Worm (Caenorhabditis elegans) whole organism, early embryonic: ENCODE data around the gene erfa-3.

ENCODE experiments used
- B0310.2 ChIP-seq: sonication (generic microtip); optimal IDR thresholded peaks from 2 replicates; lab custom pipeline; 2016; ENCODE audit warnings: mild to moderate bottlenecking, missing genetic modification characterization, missing compliant biosample characterization
- F13C5.2 ChIP-seq: sonication (generic microtip); optimal IDR thresholded peaks from 2 replicates; lab custom pipeline; 2017; ENCODE audit warnings: mild to moderate bottlenecking, missing genetic modification characterization, inconsistent platforms, missing compliant biosample characterization
- aly-1 ChIP-seq: sonication (generic microtip); optimal IDR thresholded peaks from 2 replicates; lab custom pipeline; 2016; ENCODE audit warnings: missing genetic modification characterization, missing compliant biosample characterization
- ama-1 ChIP-seq: fragments of 150-350 bp; optimal IDR thresholded peaks from 2 replicates; lab custom pipeline; 2014
- ceh-13 ChIP-seq: fragments of 200-800 bp; sonication (Bioruptor generic); optimal IDR thresholded peaks from 2 replicates; lab custom pipeline; 2018; ENCODE audit warnings: mild to moderate bottlenecking, missing genetic modification characterization, missing compliant biosample characterization
- ceh-36 ChIP-seq: sonication (generic microtip); optimal IDR thresholded peaks from 2 replicates; lab custom pipeline; 2016; ENCODE audit warnings: missing genetic modification characterization, inconsistent platforms, missing compliant biosample characterization
- ets-7 ChIP-seq: sonication (generic microtip); optimal IDR thresholded peaks from 2 replicates; lab custom pipeline; 2016; ENCODE audit warnings: missing genotype, missing genetic modification characterization, missing compliant biosample characterization
- flt-1 ChIP-seq: fragments of 200-800 bp; sonication (Bioruptor generic); IDR thresholded peaks from 2 replicates; pipeline ENCODE4 v1.3.6; 2022; ENCODE audit warnings: missing genetic modification characterization, missing compliant biosample characterization
- hmbx-1 ChIP-seq: sonication (generic microtip); optimal IDR thresholded peaks from 2 replicates; lab custom pipeline; 2016; ENCODE audit warnings: mild to moderate bottlenecking, missing genetic modification characterization, missing compliant biosample characterization
- hmg-4 ChIP-seq: fragments of 200-800 bp; sonication (Bioruptor generic); optimal IDR thresholded peaks from 2 replicates; lab custom pipeline; 2018; ENCODE audit warnings: mild to moderate bottlenecking, missing genetic modification characterization, missing compliant biosample characterization
- hnd-1 ChIP-seq: sonication (generic microtip); optimal IDR thresholded peaks from 2 replicates; lab custom pipeline; 2016; ENCODE audit warnings: missing genetic modification characterization, missing compliant biosample characterization
- pes-1 ChIP-seq: fragments of 200-800 bp; sonication (Bioruptor generic); IDR thresholded peaks from 2 replicates; pipeline ENCODE4 v1.3.6; 2022; ENCODE audit warnings: missing genetic modification reagents, missing genetic modification characterization, missing compliant biosample characterization
- scrt-1 ChIP-seq: fragments of 200-800 bp; sonication (Bioruptor generic); IDR thresholded peaks from 2 replicates; pipeline ENCODE4 v1.3.6; 2022; ENCODE audit warnings: missing genetic modification characterization, missing compliant biosample characterization
- sea-1 ChIP-seq: fragments of 200-800 bp; sonication (Bioruptor generic); conservative IDR thresholded peaks from 2 replicates; pipeline ENCODE4 v1.3.6; 2022; ENCODE audit warnings: missing genetic modification characterization, missing compliant biosample characterization
- tbx-11 ChIP-seq: fragments of 200-800 bp; sonication (Bioruptor generic); IDR thresholded peaks from 2 replicates; pipeline ENCODE4 v1.3.6; 2022; ENCODE audit warnings: missing genetic modification characterization, missing compliant biosample characterization
- tbx-37 ChIP-seq: fragments of 200-800 bp; sonication (Bioruptor generic); conservative IDR thresholded peaks from 2 replicates; pipeline ENCODE4 v1.3.6; 2022; ENCODE audit warnings: missing genetic modification reagents, missing genetic modification characterization, missing compliant biosample characterization
- tra-4 ChIP-seq: sonication (generic microtip); optimal IDR thresholded peaks from 2 replicates; lab custom pipeline; 2017; ENCODE audit warnings: missing genetic modification characterization, missing compliant biosample characterization

erfa-3 gene

ce11 chrV:11133516-11133915 is 20.6 kb upstream of the erfa-3 start:
- no peak for TF ChIP-seq tbx-11
- TF ChIP-seq F13C5.2 (tag; lab: Kevin White, UChicago): no peak
- no peak for TF ChIP-seq tra-4 (tag; lab: Kevin White, UChicago)
- no peak for TF ChIP-seq scrt-1
- TF ChIP-seq ceh-13 (GFP tag; lab: Kevin White, UChicago): no peak
- no peak for TF ChIP-seq ets-7 (tag; lab: Kevin White, UChicago)
- no peak for TF ChIP-seq ceh-36 (tag; lab: Kevin White, UChicago)

- no peak for TF ChIP-seq flt-1 (GFP tag; lab: Robert Waterston, UW)
- no peak for TF ChIP-seq B0310.2 (tag; lab: Kevin White, UChicago)
- TF ChIP-seq sea-1 (GFP tag; lab: Robert Waterston, UW): no peak
- no peak for TF ChIP-seq ets-7 (tag; lab: Kevin White, UChicago)
- no peak for TF ChIP-seq tbx-37 (GFP tag; lab: Robert Waterston, UW)
- no peak for TF ChIP-seq scrt-1
- TF ChIP-seq F13C5.2 (tag; lab: Kevin White, UChicago): no peak
- no peak for TF ChIP-seq ceh-36 (tag; lab: Kevin White, UChicago)
- TF ChIP-seq ceh-13 (GFP tag; lab: Kevin White, UChicago): no peak
- no peak for TF ChIP-seq hmbx-1
- no peak for TF ChIP-seq ama-1 (lab: Kevin White, UChicago)
- TF ChIP-seq tra-4 (tag; lab: Kevin White, UChicago): no peak
- no peak for TF ChIP-seq hmg-4 (GFP tag; lab: Kevin White, UChicago)
- TF ChIP-seq tbx-11: no peak
- TF ChIP-seq aly-1 (tag; lab: Kevin White, UChicago): no peak
- TF ChIP-seq pes-1 (GFP tag; lab: Robert Waterston, UW): no peak
- no peak for TF ChIP-seq hnd-1 (tag; lab: Kevin White, UChicago)
Measured at ce11 chrV:11131801-11132200, 18.9 kb upstream of the erfa-3 start.

ce11 chrV:11127197-11127596 is 14.3 kb upstream of the erfa-3 start, which contains the start of gene jmjd-5:
Gene jmjd-5 (plus strand): TSS chrV:11127497.
- no peak for TF ChIP-seq ama-1 (lab: Kevin White, UChicago)
- TF ChIP-seq tra-4 (tag; lab: Kevin White, UChicago): no peak
- TF ChIP-seq B0310.2 (tag; lab: Kevin White, UChicago): no peak
- no peak for TF ChIP-seq tbx-11

DNA sequence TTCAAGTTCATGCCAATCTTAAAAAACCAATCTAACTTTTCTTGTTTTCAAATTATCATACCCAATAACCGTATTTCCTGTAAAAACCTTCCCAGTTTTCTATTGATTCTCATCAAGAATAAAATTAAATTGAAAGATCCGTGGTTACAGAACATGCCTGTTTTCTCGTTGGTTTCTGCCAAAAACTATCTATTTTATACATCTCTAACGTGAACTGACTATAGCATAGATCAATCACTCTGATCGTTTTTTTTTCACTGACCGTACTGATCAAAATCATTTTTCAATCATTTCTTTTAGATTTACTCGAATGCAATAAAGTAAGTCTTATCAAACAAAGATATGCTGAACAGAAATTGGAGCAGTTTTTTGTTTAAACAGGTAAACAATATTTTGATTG is 12.0 kb upstream of the erfa-3 start, which contains the start of gene C06H2.2:
Gene C06H2.2, plus strand, starts transcription at position 301 of the 400 bp plus-strand sequence.
- TF ChIP-seq tra-4 (tag; lab: Kevin White, UChicago) (no peak), sea-1 (GFP tag; lab: Robert Waterston, UW) (no peak), hmg-4 (GFP tag; lab: Kevin White, UChicago) (no peak), tbx-11 (no peak), ama-1 (lab: Kevin White, UChicago) (no peak), ceh-36 (tag; lab: Kevin White, UChicago) (no peak), pes-1 (GFP tag; lab: Robert Waterston, UW) (no peak), scrt-1 (no peak), ets-7 (tag; lab: Kevin White, UChicago) (no peak)

ce11 chrV:11123817-11124337 is 11.0 kb upstream of the erfa-3 start, which contains the start of the genes atp-5 and lmtr-3:
Gene atp-5 (minus strand): TSS chrV:11123867.
Gene lmtr-3 (plus strand): TSS chrV:11124186.
- TF ChIP-seq tbx-11: 0 out of 2 replicates have a peak, but pooled peaks have one; percentile 36
- peak; percentile 38 for TF ChIP-seq hmg-4 (GFP tag; lab: Kevin White, UChicago)
- TF ChIP-seq flt-1 (GFP tag; lab: Robert Waterston, UW): no peak
- TF ChIP-seq tbx-37 (GFP tag; lab: Robert Waterston, UW): peak; percentile 76; the same call in 1 of the 2 replicates
- peak; percentile 36 for TF ChIP-seq F13C5.2 (tag; lab: Kevin White, UChicago)

DNA sequence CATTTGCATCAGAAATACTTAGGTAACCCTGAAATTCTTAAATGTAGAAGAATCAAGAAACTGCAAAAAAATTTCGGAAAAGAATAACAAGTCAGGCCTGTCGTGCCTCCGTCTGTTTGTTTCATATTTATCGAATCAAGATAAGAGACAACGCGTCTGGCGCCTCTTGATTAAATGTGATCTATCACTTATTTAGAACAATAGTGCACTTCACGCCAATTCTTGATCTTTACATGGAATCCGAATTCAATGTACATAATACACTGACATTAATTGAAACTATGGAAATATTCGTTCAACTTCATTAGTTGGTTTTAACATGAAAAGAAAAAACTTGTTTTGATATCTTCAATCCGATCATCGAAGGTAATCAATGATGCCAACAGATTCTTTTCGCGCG is 9.6 kb upstream of the erfa-3 start, which contains the start of gene mboa-2:
Gene mboa-2, minus strand, starts transcription at position 28 of the 400 bp plus-strand sequence.
- TF ChIP-seq B0310.2 (tag; lab: Kevin White, UChicago) (no peak), hnd-1 (tag; lab: Kevin White, UChicago) (no peak), F13C5.2 (tag; lab: Kevin White, UChicago) (no peak), tbx-37 (GFP tag; lab: Robert Waterston, UW) (no peak), ceh-13 (GFP tag; lab: Kevin White, UChicago) (no peak), ama-1 (lab: Kevin White, UChicago) (no peak), ets-7 (tag; lab: Kevin White, UChicago) (no peak), aly-1 (tag; lab: Kevin White, UChicago) (no peak)

ce11 chrV:11121247-11121646 is 8.4 kb upstream of the erfa-3 start:
- TF ChIP-seq F13C5.2 (tag; lab: Kevin White, UChicago): no peak
- no peak for TF ChIP-seq tbx-11
- TF ChIP-seq scrt-1: no peak
- no peak for TF ChIP-seq hmbx-1
- no peak for TF ChIP-seq ceh-36 (tag; lab: Kevin White, UChicago)
- no peak for TF ChIP-seq ets-7 (tag; lab: Kevin White, UChicago)
- no peak for TF ChIP-seq hnd-1 (tag; lab: Kevin White, UChicago)
- no peak for TF ChIP-seq ceh-13 (GFP tag; lab: Kevin White, UChicago)
- TF ChIP-seq hmg-4 (GFP tag; lab: Kevin White, UChicago): no peak
- no peak for TF ChIP-seq pes-1 (GFP tag; lab: Robert Waterston, UW)
- no peak for TF ChIP-seq flt-1 (GFP tag; lab: Robert Waterston, UW)
- no peak for TF ChIP-seq B0310.2 (tag; lab: Kevin White, UChicago)
- TF ChIP-seq tbx-37 (GFP tag; lab: Robert Waterston, UW): no peak
